Fruit fly (Drosophila melanogaster): ENCODE measurements around the gene mxt.

Gene mxt

DNA sequence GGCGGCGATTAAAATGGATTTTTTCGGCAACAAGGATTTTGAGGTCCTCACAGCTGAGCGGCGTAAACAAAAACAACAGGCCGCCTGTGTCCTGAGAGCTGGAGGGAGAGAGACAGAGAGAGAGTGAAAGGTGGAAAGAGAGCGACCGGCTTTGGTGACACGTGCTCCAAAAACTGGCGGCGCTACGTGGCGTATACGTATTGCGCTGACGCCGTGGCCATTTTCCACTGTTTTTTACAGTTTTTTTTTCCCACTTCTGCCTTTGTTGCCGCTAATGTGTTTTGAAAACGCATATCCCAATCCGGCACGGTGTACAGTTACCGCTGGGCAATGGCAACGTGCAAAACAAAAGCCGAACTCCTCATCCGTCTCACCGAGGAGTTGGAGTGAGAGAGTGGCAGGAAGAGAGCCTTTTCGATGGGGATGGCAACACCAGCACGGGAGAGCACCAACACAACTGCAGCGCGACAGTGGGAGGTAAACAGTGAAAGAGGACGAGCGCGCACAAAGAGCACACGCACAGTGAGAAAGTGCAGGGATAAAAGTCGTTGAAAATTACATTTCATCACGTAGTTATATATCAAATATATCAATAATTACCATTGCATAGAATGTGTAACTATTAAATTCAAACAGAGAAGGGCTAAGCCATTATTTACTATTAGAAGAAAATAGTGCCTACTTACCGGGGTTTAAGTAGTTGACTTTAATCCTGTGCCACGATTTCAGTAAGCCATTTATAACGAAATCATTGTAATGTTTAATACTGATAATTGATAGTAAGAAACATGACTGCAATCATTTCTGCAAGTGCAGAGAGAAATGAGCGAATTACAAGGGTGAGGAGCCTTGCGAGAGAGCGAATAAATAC lies 26.4 kb downstream of the mxt start:
- TF ChIP-seq h (GFP tag; optimal IDR thresholded peaks at IDR 0.05) (peak; percentile 74), fru (GFP tag; optimal IDR thresholded peaks at IDR 0.05) (peak; percentile 80), Sp1 (GFP tag; optimal IDR thresholded peaks at IDR 0.05) (peak; percentile 81), dsf (GFP tag; optimal IDR thresholded peaks at IDR 0.05; ENCODE audit: borderline replicate concordance) (no peak), usp (GFP tag; optimal IDR thresholded peaks at IDR 0.05) (no peak), OdsH (GFP tag; optimal IDR thresholded peaks at IDR 0.05) (peak; percentile 74), dl (GFP tag; optimal IDR thresholded peaks at IDR 0.05; ENCODE audit: insufficient read depth in 1 of 2, partially characterized antibody in 2 of 2) (no peak), CG9705 (GFP tag; optimal IDR thresholded peaks at IDR 0.05) (peak; percentile 55), dmrt93B (GFP tag; optimal IDR thresholded peaks at IDR 0.05) (peak; percentile 55), GATAd (GFP tag; optimal IDR thresholded peaks at IDR 0.05) (no peak), Jra (GFP tag; optimal IDR thresholded peaks at IDR 0.05) (peak; percentile 25), Hr83 (GFP tag; optimal IDR thresholded peaks at IDR 0.05; ENCODE audit: poor library complexity, severe bottlenecking) (no peak), pan (optimal IDR thresholded peaks at IDR 0.05) (no peak), Dif (GFP tag; optimal IDR thresholded peaks at IDR 0.05; ENCODE audit: partially characterized antibody) (peak; percentile 35), N (GFP tag; optimal IDR thresholded peaks at IDR 0.05) (no peak), Abd-B (GFP tag; optimal IDR thresholded peaks at IDR 0.05) (no peak), Mio (GFP tag; optimal IDR thresholded peaks at IDR 0.05) (no peak), sv (GFP tag; optimal IDR thresholded peaks at IDR 0.05) (no peak), jim (GFP tag; optimal IDR thresholded peaks at IDR 0.05) (no peak), CrebA (GFP tag; optimal IDR thresholded peaks at IDR 0.05; ENCODE audit: borderline replicate concordance) (no peak), Vsx2 (GFP tag; optimal IDR thresholded peaks at IDR 0.05; ENCODE audit: partially characterized antibody) (no peak), lola (GFP tag; optimal IDR thresholded peaks at IDR 0.05) (no peak), sage (GFP tag; optimal IDR thresholded peaks at IDR 0.05) (no peak), HLH106 (tag; optimal IDR thresholded peaks at IDR 0.05) (peak; percentile 71), br (GFP tag; optimal IDR thresholded peaks at IDR 0.05) (peak; percentile 68), psq (GFP tag; optimal IDR thresholded peaks at IDR 0.05) (peak; percentile 78), Myc (optimal IDR thresholded peaks at IDR 0.05) (no peak), CG32264 (GFP tag; optimal IDR thresholded peaks at IDR 0.05) (no peak), Rel (GFP tag; optimal IDR thresholded peaks at IDR 0.05) (no peak), Rel (tag; optimal IDR thresholded peaks at IDR 0.05) (no peak), rgr (GFP tag; optimal IDR thresholded peaks at IDR 0.05) (peak; percentile 54), tai (GFP tag; optimal IDR thresholded peaks at IDR 0.05) (peak; percentile 65), Dfd (GFP tag; optimal IDR thresholded peaks at IDR 0.05) (no peak), woc (GFP tag; optimal IDR thresholded peaks at IDR 0.05) (no peak), Hnf4 (GFP tag; optimal IDR thresholded peaks at IDR 0.05) (peak; percentile 50), ey (GFP tag; optimal IDR thresholded peaks at IDR 0.05) (peak; percentile 57), Hr78 (GFP tag; optimal IDR thresholded peaks at IDR 0.05) (no peak), foxo (GFP tag; optimal IDR thresholded peaks at IDR 0.05) (peak in 1 of 2 experiments; percentile 82), brk (GFP tag; optimal IDR thresholded peaks at IDR 0.05) (peak; percentile 18)

DNA sequence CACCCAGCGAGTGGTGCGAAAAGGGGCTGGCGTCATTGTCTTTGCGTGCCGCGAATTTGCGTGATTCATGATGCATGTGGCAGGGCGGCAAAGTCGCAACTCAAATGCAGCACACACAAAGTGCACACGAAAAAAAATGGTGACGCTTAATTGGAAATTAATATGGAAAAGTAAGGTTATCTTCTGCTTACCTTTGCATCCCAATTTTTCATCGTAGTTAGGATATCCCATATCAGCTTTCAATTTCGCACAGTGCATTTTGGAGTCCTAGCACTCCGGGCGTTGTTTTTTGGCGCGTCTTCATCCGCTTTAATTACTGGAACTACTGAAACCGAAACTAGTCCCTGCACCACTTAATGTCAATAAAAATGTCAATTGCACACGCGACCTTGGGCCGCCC lies 27.1 kb downstream of the mxt start:
- no peak for TF ChIP-seq Abd-B (GFP tag; optimal IDR thresholded peaks at IDR 0.05)
- no peak for TF ChIP-seq sv (GFP tag; optimal IDR thresholded peaks at IDR 0.05)
- no peak for TF ChIP-seq rgr (GFP tag; optimal IDR thresholded peaks at IDR 0.05)
- TF ChIP-seq fru (GFP tag; optimal IDR thresholded peaks at IDR 0.05) = peak; percentile 15
- no peak for TF ChIP-seq brk (GFP tag; optimal IDR thresholded peaks at IDR 0.05)
- TF ChIP-seq woc (GFP tag; optimal IDR thresholded peaks at IDR 0.05) = no peak
- peak; percentile 10 for TF ChIP-seq ey (GFP tag; optimal IDR thresholded peaks at IDR 0.05)
- no peak for TF ChIP-seq Hr83 (GFP tag; optimal IDR thresholded peaks at IDR 0.05; ENCODE audit: poor library complexity, severe bottlenecking)
- TF ChIP-seq CG9705 (GFP tag; optimal IDR thresholded peaks at IDR 0.05) = no peak
- TF ChIP-seq br (GFP tag; optimal IDR thresholded peaks at IDR 0.05) = peak; percentile 11
- no peak for TF ChIP-seq CG32264 (GFP tag; optimal IDR thresholded peaks at IDR 0.05)
- no peak for TF ChIP-seq Mio (GFP tag; optimal IDR thresholded peaks at IDR 0.05)
- no peak for TF ChIP-seq OdsH (GFP tag; optimal IDR thresholded peaks at IDR 0.05)
- TF ChIP-seq dsf (GFP tag; optimal IDR thresholded peaks at IDR 0.05; ENCODE audit: borderline replicate concordance) = no peak
- TF ChIP-seq HLH106 (tag; optimal IDR thresholded peaks at IDR 0.05) = no peak
- no peak for TF ChIP-seq jim (GFP tag; optimal IDR thresholded peaks at IDR 0.05)
- no peak for TF ChIP-seq Myc (optimal IDR thresholded peaks at IDR 0.05)
- no peak for TF ChIP-seq tai (GFP tag; optimal IDR thresholded peaks at IDR 0.05)
- no peak for TF ChIP-seq Hnf4 (GFP tag; optimal IDR thresholded peaks at IDR 0.05)
- TF ChIP-seq h (GFP tag; optimal IDR thresholded peaks at IDR 0.05) = no peak
- no peak for TF ChIP-seq Dif (GFP tag; optimal IDR thresholded peaks at IDR 0.05; ENCODE audit: partially characterized antibody)
- TF ChIP-seq psq (GFP tag; optimal IDR thresholded peaks at IDR 0.05) = no peak
- TF ChIP-seq dmrt93B (GFP tag; optimal IDR thresholded peaks at IDR 0.05) = no peak
- TF ChIP-seq GATAd (GFP tag; optimal IDR thresholded peaks at IDR 0.05) = no peak
- no peak for TF ChIP-seq Rel (GFP tag; optimal IDR thresholded peaks at IDR 0.05)
- TF ChIP-seq Rel (tag; optimal IDR thresholded peaks at IDR 0.05) = no peak
- peak in 1 of 2 experiments; percentile 11 for TF ChIP-seq foxo (GFP tag; optimal IDR thresholded peaks at IDR 0.05)
- TF ChIP-seq Hr78 (GFP tag; optimal IDR thresholded peaks at IDR 0.05) = no peak
- TF ChIP-seq Dfd (GFP tag; optimal IDR thresholded peaks at IDR 0.05) = no peak
- TF ChIP-seq lola (GFP tag; optimal IDR thresholded peaks at IDR 0.05) = no peak
- no peak for TF ChIP-seq sage (GFP tag; optimal IDR thresholded peaks at IDR 0.05)
- TF ChIP-seq Jra (GFP tag; optimal IDR thresholded peaks at IDR 0.05) = no peak
